Worm (Caenorhabditis elegans): ENCODE results near the gene fbxa-215.

DNA sequence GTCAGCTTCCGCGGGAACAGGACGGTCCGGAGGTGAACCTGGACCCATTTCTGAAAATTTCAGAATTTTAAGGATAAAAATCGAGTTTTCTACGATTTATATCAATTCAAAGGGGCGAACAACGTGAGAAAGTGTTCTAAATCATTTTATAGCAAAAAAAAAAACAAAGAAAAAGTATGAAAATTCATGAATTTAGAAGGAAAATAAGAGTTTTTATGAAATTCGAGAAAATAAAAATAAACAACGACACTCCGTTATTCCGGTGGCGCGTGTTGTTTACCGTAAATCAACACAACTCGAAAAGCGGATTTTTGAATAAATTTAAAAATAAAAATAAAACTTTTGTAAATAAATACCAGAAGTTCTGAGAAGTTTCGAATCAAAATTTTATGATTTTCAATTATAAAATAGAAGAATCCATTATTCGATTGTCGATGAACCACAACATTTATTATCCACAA is 20.3 kb upstream of the fbxa-215 start, which contains the start of gene nyn-1:
- TF ChIP-seq pha-4 (GFP tag; IDR thresholded peaks at IDR 0.05) (no peak), pha-4 (tag; optimal IDR thresholded peaks at IDR 0.05) (no peak), mdl-1 (tag; optimal IDR thresholded peaks at IDR 0.05) (no peak), nhr-42 (GFP tag; IDR thresholded peaks at IDR 0.05) (no peak), nhr-10 (tag; optimal IDR thresholded peaks at IDR 0.05) (no peak), pqm-1 (tag; optimal IDR thresholded peaks at IDR 0.05) (no peak), spr-1 (tag; optimal IDR thresholded peaks at IDR 0.05) (no peak), F10B5.3 (tag; optimal IDR thresholded peaks at IDR 0.05) (no peak)
